Fruit fly (Drosophila melanogaster) whole organism, pupa: ENCODE results near the gene Sirt1.

Experiments used
- CG12605 ChIP-seq: fragments of 200-800 bp; sonication (Bioruptor generic); IDR thresholded peaks from 2 replicates; pipeline ENCODE4 v1.3.6; 2022; ENCODE audit warnings: missing biosample characterization, missing genetic modification characterization
- CG13204 ChIP-seq: fragments of 200-800 bp; sonication (Bioruptor generic); optimal IDR thresholded peaks from 2 replicates; lab custom pipeline; 2018; ENCODE audit warnings: missing biosample characterization, mild to moderate bottlenecking, missing genetic modification characterization, moderate library complexity
- CG14655 ChIP-seq: fragments of 200-800 bp; sonication (Bioruptor generic); optimal IDR thresholded peaks from 3 replicates; lab custom pipeline; 2017; ENCODE audit warnings: mild to moderate bottlenecking, missing biosample characterization, missing genetic modification reagents, missing genetic modification characterization
- CG15710 ChIP-seq: fragments of 200-800 bp; sonication (Bioruptor generic); optimal IDR thresholded peaks from 2 replicates; lab custom pipeline; 2018; ENCODE audit warnings: missing biosample characterization, mild to moderate bottlenecking, missing genetic modification characterization, moderate library complexity
- CG17806 ChIP-seq: fragments of 200-800 bp; sonication (Bioruptor generic); optimal IDR thresholded peaks from 2 replicates; lab custom pipeline; 2018; ENCODE audit warnings: missing biosample characterization, mild to moderate bottlenecking, missing genetic modification characterization, moderate library complexity
- CG32121 ChIP-seq: fragments of 200-800 bp; sonication (Bioruptor generic); IDR thresholded peaks from 2 replicates; pipeline ENCODE4 v1.3.6; 2022; ENCODE audit warnings: missing biosample characterization, missing genetic modification characterization
- CG34367 ChIP-seq: fragments of 200-800 bp; sonication (Bioruptor generic); optimal IDR thresholded peaks from 2 replicates; lab custom pipeline; 2018; ENCODE audit warnings: missing biosample characterization, mild to moderate bottlenecking, missing genetic modification characterization
- CG4496 ChIP-seq: fragments of 200-800 bp; sonication (Bioruptor generic); IDR thresholded peaks from 3 replicates; pipeline ENCODE4 v1.3.6; 2022; ENCODE audit warnings: missing biosample characterization, missing genetic modification characterization
- CG8301 ChIP-seq: fragments of 200-800 bp; sonication (Bioruptor generic); optimal IDR thresholded peaks from 2 replicates; lab custom pipeline; 2018; ENCODE audit warnings: missing biosample characterization, mild to moderate bottlenecking, missing genetic modification characterization
- EcR ChIP-seq: fragments of 200-800 bp; sonication (Bioruptor generic); optimal IDR thresholded peaks from 3 replicates; lab custom pipeline; 2019; ENCODE audit warnings: missing biosample characterization, missing genetic modification characterization, mild to moderate bottlenecking, moderate library complexity, missing genetic modification reagents
- Ets98B ChIP-seq: fragments of 200-800 bp; sonication (Bioruptor generic); IDR thresholded peaks from 2 replicates; pipeline ENCODE4 v1.3.6; 2022; ENCODE audit warnings: missing biosample characterization, missing genetic modification characterization
- Pif1B ChIP-seq: fragments of 200-800 bp; sonication (Bioruptor generic); optimal IDR thresholded peaks from 3 replicates; lab custom pipeline; 2016; ENCODE audit warnings: missing biosample characterization, missing genetic modification characterization
- gl ChIP-seq: fragments of 200-800 bp; sonication (Bioruptor generic); optimal IDR thresholded peaks from 2 replicates; lab custom pipeline; 2018; ENCODE audit warnings: missing biosample characterization, mild to moderate bottlenecking, missing genetic modification characterization

DNA sequence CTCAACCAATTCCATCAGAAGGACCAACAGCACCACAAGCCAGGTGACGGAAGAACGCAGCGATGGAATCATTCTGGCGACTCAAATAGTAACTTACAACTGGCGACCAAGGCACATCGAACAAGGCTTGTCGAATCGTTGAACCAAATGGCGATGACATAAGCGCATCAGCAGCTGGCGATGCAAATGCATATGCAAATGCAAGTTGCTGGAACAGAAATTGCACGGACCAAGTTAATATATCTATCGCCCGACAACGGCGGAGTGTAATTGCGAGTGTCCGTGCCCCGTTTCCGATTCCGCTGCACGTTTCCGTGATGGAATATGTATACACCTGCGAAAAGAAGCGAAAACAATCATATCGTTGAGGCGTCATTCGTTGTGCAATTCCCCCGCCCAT lies 46.3 kb upstream of the Sirt1 start, which contains the start of the genes CG44198 and CG43050:
- TF ChIP-seq EcR (GFP tag; lab: Kevin White, UChicago) (no peak), CG14655 (GFP tag; lab: Kevin White, UChicago) (no peak), Ets98B (GFP tag; lab: Robert Waterston, UW) (no peak), CG8301 (tag; lab: Kevin White, UChicago) (no peak), Pif1B (GFP tag; lab: Kevin White, UChicago) (no peak), CG17806 (tag; lab: Kevin White, UChicago) (no peak), gl (tag; lab: Kevin White, UChicago) (no peak), CG13204 (GFP tag; lab: Kevin White, UChicago) (no peak), CG34367 (tag; lab: Kevin White, UChicago) (no peak), CG15710 (no peak), CG4496 (no peak), CG12605 (GFP tag; lab: Robert Waterston, UW) (no peak), CG32121 (GFP tag; lab: Robert Waterston, UW) (no peak)
